Worm (Caenorhabditis elegans) whole organism, late embryonic: ENCODE results near the gene ZC239.22.

Experiments
- K02D7.2 ChIP-seq: sonication (generic microtip); optimal IDR thresholded peaks from 2 replicates; lab custom pipeline; 2017; ENCODE audit warnings: mild to moderate bottlenecking, missing genetic modification characterization, missing compliant biosample characterization
- ceh-34 ChIP-seq: sonication (generic microtip); optimal IDR thresholded peaks from 2 replicates; lab custom pipeline; 2016; ENCODE audit warnings: mild to moderate bottlenecking, missing genetic modification characterization, missing compliant biosample characterization
- fkh-6 ChIP-seq: sonication (generic microtip); optimal IDR thresholded peaks from 2 replicates; lab custom pipeline; 2016; ENCODE audit warnings: missing genetic modification characterization, missing compliant biosample characterization
- hlh-13 ChIP-seq: fragments of 200-800 bp; sonication (Bioruptor generic); optimal IDR thresholded peaks from 2 replicates; lab custom pipeline; 2018; ENCODE audit warnings: mild to moderate bottlenecking, missing genetic modification characterization, missing compliant biosample characterization
- madf-2 ChIP-seq: sonication (generic microtip); optimal IDR thresholded peaks from 2 replicates; lab custom pipeline; 2017; ENCODE audit warnings: missing genetic modification characterization, missing compliant biosample characterization
- nfya-1 ChIP-seq: sonication (generic microtip); optimal IDR thresholded peaks from 2 replicates; lab custom pipeline; 2017; ENCODE audit warnings: missing genetic modification characterization, mild to moderate bottlenecking, missing compliant biosample characterization, antibody characterized with exemption, moderate library complexity
- npax-4 ChIP-seq: sonication (generic microtip); optimal IDR thresholded peaks from 2 replicates; lab custom pipeline; 2016; ENCODE audit warnings: missing genetic modification characterization, missing compliant biosample characterization
- pag-3 ChIP-seq: sonication (generic microtip); optimal IDR thresholded peaks from 2 replicates; lab custom pipeline; 2016; ENCODE audit warnings: missing compliant biosample characterization, missing genetic modification characterization, borderline replicate concordance
- pat-9 ChIP-seq: fragments of 200-800 bp; sonication (Bioruptor generic); optimal IDR thresholded peaks from 2 replicates; lab custom pipeline; 2018; ENCODE audit warnings: mild to moderate bottlenecking, missing genetic modification characterization, moderate library complexity, missing compliant biosample characterization
- pax-1 ChIP-seq: fragments of 150-350 bp; optimal IDR thresholded peaks from 2 replicates; lab custom pipeline; 2014; ENCODE audit warnings: missing biosample characterization, missing genetic modification characterization
- tbx-7 ChIP-seq: sonication (generic microtip); optimal IDR thresholded peaks from 2 replicates; lab custom pipeline; 2016; ENCODE audit warnings: missing genotype, missing genetic modification characterization, missing compliant biosample characterization
- unc-55 ChIP-seq: sonication (generic microtip); optimal IDR thresholded peaks from 2 replicates; lab custom pipeline; 2017; ENCODE audit warnings: missing biosample characterization, missing genetic modification reagents, missing genetic modification characterization

- no peak for TF ChIP-seq npax-4 (tag; lab: Kevin White, UChicago)
- TF ChIP-seq tbx-7 (tag; lab: Kevin White, UChicago) = no peak
- no peak for TF ChIP-seq hlh-13 (GFP tag; lab: Kevin White, UChicago)
- TF ChIP-seq pat-9 = no peak
- no peak for TF ChIP-seq K02D7.2 (tag; lab: Kevin White, UChicago)
- TF ChIP-seq ceh-34 (tag; lab: Kevin White, UChicago) = no peak
- no peak for TF ChIP-seq unc-55 (GFP tag; lab: Kevin White, UChicago)
- no peak for TF ChIP-seq fkh-6 (tag; lab: Kevin White, UChicago)
- TF ChIP-seq pax-1 = no peak
- no peak for TF ChIP-seq nfya-1 (tag; lab: Kevin White, UChicago)
- no peak for TF ChIP-seq pag-3 (tag; lab: Kevin White, UChicago)
- TF ChIP-seq madf-2 (tag; lab: Kevin White, UChicago) = no peak
These were observed 21.6 kb downstream of the ZC239.22 start, which contains the start of gene sri-51 for ce11 chrII:3198998-3199397.
